Fruit fly (Drosophila melanogaster) whole organism, embryonic: ENCODE data around the gene Pbp45.

Source experiments
- Awh ChIP-seq: fragments of 200-800 bp; sonication (Bioruptor generic); IDR thresholded peaks from 2 replicates; pipeline ENCODE4, ENCODE4 v1.3.6; 2022; ENCODE audit warnings: missing biosample characterization, missing genetic modification characterization
- C15 ChIP-seq: fragments of 200-800 bp; sonication (Bioruptor generic); IDR thresholded peaks from 3 replicates; pipeline ENCODE4 v1.3.6; 2022; ENCODE audit warnings: missing biosample characterization, missing genetic modification characterization
- CG11093 ChIP-seq: fragments of 200-800 bp; sonication (Bioruptor generic); IDR thresholded peaks from 3 replicates; pipeline ENCODE4 v1.3.6; 2022; ENCODE audit warnings: missing biosample characterization, missing genetic modification characterization
- CG11247 ChIP-seq: fragments of 200-800 bp; sonication (Bioruptor generic); IDR thresholded peaks from 2 replicates; pipeline ENCODE4 v1.3.6; 2022; ENCODE audit warnings: missing biosample characterization, missing genetic modification characterization
- CG12104 ChIP-seq: fragments of 200-800 bp; sonication (Bioruptor generic); optimal IDR thresholded peaks from 3 replicates; lab custom pipeline; 2016; ENCODE audit warnings: missing biosample characterization, missing genetic modification characterization
- CG12769 ChIP-seq: fragments of 200-800 bp; sonication (Bioruptor generic); optimal IDR thresholded peaks from 2 replicates; lab custom pipeline; 2019; ENCODE audit warnings: missing biosample characterization, mild to moderate bottlenecking, missing genetic modification characterization, moderate library complexity
- CG14965 ChIP-seq: fragments of 200-800 bp; sonication (Bioruptor generic); optimal IDR thresholded peaks from 2 replicates; lab custom pipeline; 2016; ENCODE audit warnings: missing biosample characterization, missing genetic modification characterization, borderline replicate concordance
- CG17186 ChIP-seq: fragments of 200-800 bp; sonication (Bioruptor generic); optimal IDR thresholded peaks from 3 replicates; lab custom pipeline; 2017; ENCODE audit warnings: missing biosample characterization, missing genetic modification reagents, missing genetic modification characterization
- CG2120 ChIP-seq: fragments of 200-800 bp; sonication (Bioruptor generic); optimal IDR thresholded peaks from 3 replicates; lab custom pipeline; 2016; ENCODE audit warnings: missing biosample characterization, missing genetic modification characterization
- CG2199 ChIP-seq: fragments of 200-800 bp; sonication (Bioruptor generic); IDR thresholded peaks from 3 replicates; pipeline ENCODE4 v1.3.6; 2022; ENCODE audit warnings: missing biosample characterization, missing genetic modification characterization
- CG30403 ChIP-seq: fragments of 200-800 bp; sonication (Bioruptor generic); optimal IDR thresholded peaks from 3 replicates; lab custom pipeline; 2016; ENCODE audit warnings: missing biosample characterization, missing genetic modification characterization
- CG34422 ChIP-seq: fragments of 200-800 bp; sonication (Bioruptor generic); IDR thresholded peaks from 3 replicates; pipeline ENCODE4 v1.3.6; 2022; ENCODE audit warnings: missing biosample characterization, missing genetic modification characterization
- CG5245 ChIP-seq: fragments of 200-800 bp; sonication (Bioruptor generic); optimal IDR thresholded peaks from 3 replicates; lab custom pipeline; 2016; ENCODE audit warnings: missing biosample characterization, missing genetic modification characterization
- CG7745 ChIP-seq: fragments of 200-800 bp; sonication (Bioruptor generic); optimal IDR thresholded peaks from 2 replicates; lab custom pipeline; 2018; ENCODE audit warnings: missing biosample characterization, mild to moderate bottlenecking, missing genetic modification characterization, moderate library complexity
- CG7928 ChIP-seq: fragments of 200-800 bp; sonication (Bioruptor generic); optimal IDR thresholded peaks from 2 replicates; lab custom pipeline; 2017; ENCODE audit warnings: missing biosample characterization, mild to moderate bottlenecking, missing genetic modification characterization
- CG7987 ChIP-seq: fragments of 200-800 bp; sonication (Bioruptor generic); optimal IDR thresholded peaks from 2 replicates; lab custom pipeline; 2018; ENCODE audit warnings: missing biosample characterization, mild to moderate bottlenecking, missing genetic modification characterization, moderate library complexity
- Drgx ChIP-seq: fragments of 200-800 bp; sonication (Bioruptor generic); IDR thresholded peaks from 2 replicates; pipeline ENCODE4 v1.3.6; 2022; ENCODE audit warnings: missing biosample characterization, missing genetic modification characterization
- Eip74EF ChIP-seq, 2 experiments: fragments of 200-800 bp in 1 of 2; fragments of >200 bp in 1 of 2; sonication (Bioruptor generic) in 1 of 2; optimal IDR thresholded peaks; 2 replicates each; lab custom pipeline; 2017 to 2019; ENCODE audit warnings: missing biosample characterization in 2 of 2, missing genetic modification characterization in 2 of 2, mild to moderate bottlenecking in 1 of 2, moderate library complexity in 1 of 2
- Ets65A ChIP-seq: fragments of 200-800 bp; sonication (Bioruptor generic); peaks from one replicate; lab custom pipeline; 2016; ENCODE audit warnings: missing biosample characterization, missing genetic modification characterization
- HLH54F ChIP-seq: fragments of 200-800 bp; sonication (Bioruptor generic); optimal IDR thresholded peaks from 3 replicates; lab custom pipeline; 2016; ENCODE audit warnings: missing biosample characterization, missing genetic modification characterization
- Lpt ChIP-seq: fragments of >200 bp; optimal IDR thresholded peaks from 2 replicates; lab custom pipeline; 2018; ENCODE audit warnings: missing biosample characterization, missing genetic modification characterization
- NC2α ChIP-seq: fragments of 200-800 bp; sonication (Bioruptor generic); optimal IDR thresholded peaks from 2 replicates; lab custom pipeline; 2016; ENCODE audit warnings: missing biosample characterization, missing genetic modification characterization
- Nf-YB ChIP-seq: fragments of 200-800 bp; sonication (Bioruptor generic); optimal IDR thresholded peaks from 3 replicates; lab custom pipeline; 2019; ENCODE audit warnings: missing biosample characterization, mild to moderate bottlenecking, missing genetic modification characterization, moderate library complexity
- Pdp1 ChIP-seq, 2 experiments: fragments of 200-800 bp; sonication (Bioruptor generic); optimal IDR thresholded peaks; 3 replicates each; lab custom pipeline; 2016; ENCODE audit warnings: missing biosample characterization in 2 of 2, missing genetic modification characterization in 2 of 2, mild to moderate bottlenecking in 1 of 2, moderate library complexity in 1 of 2
- Rx ChIP-seq: fragments of 200-800 bp; sonication (Bioruptor generic); IDR thresholded peaks from 2 replicates; pipeline ENCODE4 v1.3.6; 2022; ENCODE audit warnings: missing biosample characterization, missing genetic modification characterization
- Taf1 ChIP-seq: fragments of 200-800 bp; sonication (Bioruptor generic); IDR thresholded peaks from 2 replicates; pipeline ENCODE4 v1.3.6; 2022; ENCODE audit warnings: missing biosample characterization, missing genetic modification characterization
- Vsx1 ChIP-seq: fragments of 200-800 bp; sonication (Bioruptor generic); optimal IDR thresholded peaks from 2 replicates; lab custom pipeline; 2017; ENCODE audit warnings: missing biosample characterization, mild to moderate bottlenecking, missing genetic modification characterization, missing genetic modification reagents
- ash1 ChIP-seq: fragments of 200-800 bp; sonication (Bioruptor generic); optimal IDR thresholded peaks from 2 replicates; lab custom pipeline; 2018; ENCODE audit warnings: missing biosample characterization, mild to moderate bottlenecking, missing genetic modification characterization
- az2 ChIP-seq: fragments of 200-800 bp; sonication (Bioruptor generic); optimal IDR thresholded peaks from 3 replicates; lab custom pipeline; 2016; ENCODE audit warnings: missing biosample characterization, missing genetic modification characterization
- chinmo ChIP-seq: fragments of 200-800 bp; sonication (Bioruptor generic); IDR thresholded peaks from 4 replicates; pipeline ENCODE4 v1.3.6; 2022; ENCODE audit warnings: missing biosample characterization, missing genetic modification characterization; ENCODE audit not compliant: partially characterized antibody
- chn ChIP-seq: fragments of 200-800 bp; sonication (Bioruptor generic); optimal IDR thresholded peaks from 2 replicates; lab custom pipeline; 2016; ENCODE audit warnings: missing biosample characterization, missing genetic modification characterization
- croc ChIP-seq: fragments of 200-800 bp; sonication (Bioruptor generic); conservative IDR thresholded peaks from 3 replicates; pipeline ENCODE4 v1.3.6; 2022; ENCODE audit warnings: missing biosample characterization, missing genetic modification characterization
- esg ChIP-seq: fragments of 200-800 bp; sonication (Bioruptor generic); conservative IDR thresholded peaks from 2 replicates; pipeline ENCODE4 v1.3.6; 2022; ENCODE audit warnings: missing biosample characterization, missing genetic modification characterization
- exex ChIP-seq: fragments of 200-800 bp; sonication (Bioruptor generic); optimal IDR thresholded peaks from 4 replicates; lab custom pipeline; 2018; ENCODE audit warnings: missing biosample characterization, mild to moderate bottlenecking, missing genetic modification characterization, moderate library complexity
- gce ChIP-seq: fragments of 200-800 bp; sonication (Bioruptor generic); IDR thresholded peaks from 3 replicates; pipeline ENCODE4 v1.3.6; 2022; ENCODE audit warnings: missing biosample characterization, missing genetic modification characterization
- gro ChIP-seq: fragments of 200-800 bp; sonication (Bioruptor generic); optimal IDR thresholded peaks from 2 replicates; lab custom pipeline; 2016; ENCODE audit warnings: missing biosample characterization, missing genetic modification characterization
- lov ChIP-seq, 2 experiments: fragments of 200-800 bp in 1 of 2; fragments of >200 bp in 1 of 2; sonication (Bioruptor generic) in 1 of 2; IDR thresholded peaks in 1 of 2; optimal IDR thresholded peaks in 1 of 2; 2 replicates in 1 of 2; 3 replicates in 1 of 2; pipeline versions ENCODE4 v1.3.6 to Lab custom; 2017 to 2022; ENCODE audit warnings: missing biosample characterization in 1 of 2, missing genetic modification characterization in 1 of 2
- oc ChIP-seq: fragments of 200-800 bp; sonication (Bioruptor generic); optimal IDR thresholded peaks from 2 replicates; lab custom pipeline; 2018; ENCODE audit warnings: missing biosample characterization, mild to moderate bottlenecking, missing genetic modification characterization, moderate library complexity
- repo ChIP-seq: fragments of 200-800 bp; sonication (Bioruptor generic); optimal IDR thresholded peaks from 2 replicates; lab custom pipeline; 2016; ENCODE audit warnings: missing biosample characterization, missing genetic modification characterization
- rib ChIP-seq: fragments of 200-800 bp; sonication (Bioruptor generic); IDR thresholded peaks from 2 replicates; pipeline ENCODE4 v1.3.6; 2022; ENCODE audit warnings: missing biosample characterization, missing genetic modification characterization
- ro ChIP-seq: fragments of 200-800 bp; sonication (Bioruptor generic); IDR thresholded peaks from 2 replicates; pipeline ENCODE4 v1.3.6; 2022; ENCODE audit warnings: missing biosample characterization, missing genetic modification characterization
- run ChIP-seq: fragments of 200-800 bp; sonication (Bioruptor generic); optimal IDR thresholded peaks from 3 replicates; lab custom pipeline; 2018; ENCODE audit warnings: missing biosample characterization, mild to moderate bottlenecking, missing genetic modification characterization
- sd ChIP-seq: fragments of 200-800 bp; sonication (Bioruptor generic); optimal IDR thresholded peaks from 3 replicates; lab custom pipeline; 2018; ENCODE audit warnings: missing biosample characterization, mild to moderate bottlenecking, missing genetic modification characterization, moderate library complexity
- seq ChIP-seq: fragments of 200-800 bp; sonication (Bioruptor generic); IDR thresholded peaks from 2 replicates; pipeline ENCODE4 v1.3.6; 2022; ENCODE audit warnings: missing biosample characterization, missing genetic modification characterization
- stwl ChIP-seq: fragments of 200-800 bp; sonication (Bioruptor generic); optimal IDR thresholded peaks from 3 replicates; lab custom pipeline; 2018; ENCODE audit warnings: missing biosample characterization, mild to moderate bottlenecking, missing genetic modification characterization, moderate library complexity
- tgo ChIP-seq: fragments of 200-800 bp; sonication (Bioruptor generic); IDR thresholded peaks from 3 replicates; pipeline ENCODE4 v1.3.6; 2022; ENCODE audit warnings: missing biosample characterization, missing genetic modification characterization
- vfl ChIP-seq: fragments of 200-800 bp; sonication (Bioruptor generic); optimal IDR thresholded peaks from 2 replicates; lab custom pipeline; 2016; ENCODE audit warnings: missing biosample characterization, missing genetic modification characterization
- yki ChIP-seq: fragments of >200 bp; optimal IDR thresholded peaks from 3 replicates; lab custom pipeline; 2018

The Pbp45 gene

dm6 chr3R:15872829-15873440 lies 33.6 kb upstream of the Pbp45 start:
- TF ChIP-seq Vsx1 (peak; percentile 22), run (tag; lab: Kevin White, UChicago) (peak; percentile 34), oc (tag; lab: Kevin White, UChicago) (peak; percentile 56), NC2α (no peak), chinmo (0 out of 4 replicates have a peak, but pooled peaks have one; percentile 18), tgo (GFP tag; lab: Robert Waterston, UW) (no peak), CG7987 (no peak), gro (GFP tag; lab: Kevin White, UChicago) (peak; percentile 67), Awh (GFP tag; lab: Robert Waterston, UW) (peak; percentile 77), sd (tag; lab: Kevin White, UChicago) (peak; percentile 94), CG12769 (tag; lab: Kevin White, UChicago) (peak; percentile 13)

dm6 chr3R:15859896-15860295 lies 20.6 kb upstream of the Pbp45 start, which contains the start of gene CG9632:
TSS of gene CG9632 (plus strand) at chr3R:15860196.
- TF ChIP-seq seq (GFP tag; lab: Robert Waterston, UW) = no peak
- no peak for TF ChIP-seq croc (GFP tag; lab: Robert Waterston, UW)
- TF ChIP-seq Rx (GFP tag; lab: Robert Waterston, UW) = no peak
- TF ChIP-seq CG30403 (GFP tag; lab: Kevin White, UChicago) = no peak
- TF ChIP-seq rib (GFP tag; lab: Robert Waterston, UW) = no peak
- TF ChIP-seq C15 (GFP tag; lab: Robert Waterston, UW) = no peak
- no peak for TF ChIP-seq repo (GFP tag; lab: Kevin White, UChicago)
- TF ChIP-seq CG2199 (GFP tag; lab: Robert Waterston, UW) = no peak
- TF ChIP-seq az2 (GFP tag; lab: Kevin White, UChicago) = no peak
- no peak for TF ChIP-seq CG11093 (GFP tag; lab: Robert Waterston, UW)
- no peak for TF ChIP-seq HLH54F
- TF ChIP-seq Eip74EF (GFP tag; optimal IDR thresholded peaks at IDR 0.05; lab: Kevin White, UChicago) = no peak

DNA sequence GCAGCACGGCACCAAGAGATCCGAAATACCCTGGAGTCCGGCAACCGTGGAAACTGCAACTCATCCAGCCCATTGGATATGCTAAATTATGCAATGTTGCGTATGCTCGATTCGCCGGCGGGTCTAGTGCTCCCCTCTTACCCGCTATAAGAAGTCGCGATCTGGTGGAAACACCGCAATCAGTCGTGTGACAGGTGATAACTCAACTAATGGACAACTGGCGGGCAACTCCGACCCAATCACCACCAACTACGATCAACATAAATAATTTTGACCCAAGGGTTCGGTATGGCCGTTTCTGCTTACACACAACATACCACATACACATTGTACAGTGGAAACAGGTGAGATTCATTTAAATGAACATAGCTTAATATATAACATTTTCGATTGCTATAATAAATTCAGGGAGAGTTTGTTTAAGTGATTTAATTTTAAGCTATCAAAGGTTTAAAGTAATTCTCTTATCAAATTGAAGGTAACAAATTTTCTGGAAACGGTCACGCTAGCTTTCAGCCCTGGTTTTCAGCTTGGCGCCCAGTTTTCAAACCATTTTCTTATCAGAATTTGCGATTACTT lies 18.0 kb upstream of the Pbp45 start, which contains the start of gene Hmt-1:
Gene Hmt-1 (minus strand): TSS at position 282 of the 579 bp plus-strand sequence.
- TF ChIP-seq Lpt (GFP tag; lab: Kevin White, UChicago) = no peak
- peak; percentile 34 for TF ChIP-seq Nf-YB
- no peak for TF ChIP-seq vfl
- peak; percentile 69; the same call in 1 of the 3 replicates for TF ChIP-seq CG34422 (GFP tag; lab: Robert Waterston, UW)
- no peak for TF ChIP-seq CG30403 (GFP tag; lab: Kevin White, UChicago)
- peak; percentile 52 for TF ChIP-seq stwl (tag; lab: Kevin White, UChicago)
- TF ChIP-seq yki (lab: Kevin White, UChicago) = no peak
- peak; percentile 57 for TF ChIP-seq CG17186 (GFP tag; lab: Kevin White, UChicago)
- TF ChIP-seq Drgx (GFP tag; lab: Robert Waterston, UW) = no peak
- peak; percentile 13 for TF ChIP-seq exex (tag; lab: Kevin White, UChicago)
- peak in 1 of 2 experiments; percentile 93 for TF ChIP-seq Pdp1 (GFP tag; optimal IDR thresholded peaks at IDR 0.05; lab: Kevin White, UChicago)
- TF ChIP-seq Ets65A (GFP tag; lab: Kevin White, UChicago) = no peak
- no peak for TF ChIP-seq Taf1 (GFP tag; lab: Robert Waterston, UW)
- TF ChIP-seq CG7745 = no peak
- TF ChIP-seq CG7928 (GFP tag; lab: Kevin White, UChicago) = peak; percentile 96
- TF ChIP-seq CG12104 = no peak
- no peak for TF ChIP-seq esg (GFP tag; lab: Robert Waterston, UW)
- TF ChIP-seq lov (optimal IDR thresholded peaks at IDR 0.05; lab: Kevin White, UChicago) = no peak
- TF ChIP-seq lov (GFP tag; IDR thresholded peaks at IDR 0.05; lab: Robert Waterston, UW) = no peak
- TF ChIP-seq CG14965 (GFP tag; lab: Kevin White, UChicago) = no peak
- TF ChIP-seq CG2120 (GFP tag; lab: Kevin White, UChicago) = peak; percentile 31
- TF ChIP-seq gce (GFP tag; lab: Robert Waterston, UW) = no peak
- TF ChIP-seq ro (GFP tag; lab: Robert Waterston, UW) = no peak
- no peak for TF ChIP-seq CG5245
- no peak for TF ChIP-seq chn
- TF ChIP-seq ash1 (GFP tag; lab: Kevin White, UChicago) = no peak
- no peak for TF ChIP-seq CG11247
